Worm (Caenorhabditis elegans) whole organism, early embryonic: ENCODE data around the gene F09E5.7.

Experiments used
- B0310.2 ChIP-seq: sonication (generic microtip); optimal IDR thresholded peaks from 2 replicates; lab custom pipeline; 2016; ENCODE audit warnings: mild to moderate bottlenecking, missing genetic modification characterization, missing compliant biosample characterization
- F13C5.2 ChIP-seq: sonication (generic microtip); optimal IDR thresholded peaks from 2 replicates; lab custom pipeline; 2017; ENCODE audit warnings: mild to moderate bottlenecking, missing genetic modification characterization, inconsistent platforms, missing compliant biosample characterization
- aly-1 ChIP-seq: sonication (generic microtip); optimal IDR thresholded peaks from 2 replicates; lab custom pipeline; 2016; ENCODE audit warnings: missing genetic modification characterization, missing compliant biosample characterization
- ama-1 ChIP-seq: fragments of 150-350 bp; optimal IDR thresholded peaks from 2 replicates; lab custom pipeline; 2014
- ceh-13 ChIP-seq: fragments of 200-800 bp; sonication (Bioruptor generic); optimal IDR thresholded peaks from 2 replicates; lab custom pipeline; 2018; ENCODE audit warnings: mild to moderate bottlenecking, missing genetic modification characterization, missing compliant biosample characterization
- ceh-36 ChIP-seq: sonication (generic microtip); optimal IDR thresholded peaks from 2 replicates; lab custom pipeline; 2016; ENCODE audit warnings: missing genetic modification characterization, inconsistent platforms, missing compliant biosample characterization
- ets-7 ChIP-seq: sonication (generic microtip); optimal IDR thresholded peaks from 2 replicates; lab custom pipeline; 2016; ENCODE audit warnings: missing genotype, missing genetic modification characterization, missing compliant biosample characterization
- flt-1 ChIP-seq: fragments of 200-800 bp; sonication (Bioruptor generic); IDR thresholded peaks from 2 replicates; pipeline ENCODE4 v1.3.6; 2022; ENCODE audit warnings: missing genetic modification characterization, missing compliant biosample characterization
- hmbx-1 ChIP-seq: sonication (generic microtip); optimal IDR thresholded peaks from 2 replicates; lab custom pipeline; 2016; ENCODE audit warnings: mild to moderate bottlenecking, missing genetic modification characterization, missing compliant biosample characterization
- hnd-1 ChIP-seq: sonication (generic microtip); optimal IDR thresholded peaks from 2 replicates; lab custom pipeline; 2016; ENCODE audit warnings: missing genetic modification characterization, missing compliant biosample characterization
- pes-1 ChIP-seq: fragments of 200-800 bp; sonication (Bioruptor generic); IDR thresholded peaks from 2 replicates; pipeline ENCODE4 v1.3.6; 2022; ENCODE audit warnings: missing genetic modification reagents, missing genetic modification characterization, missing compliant biosample characterization
- scrt-1 ChIP-seq: fragments of 200-800 bp; sonication (Bioruptor generic); IDR thresholded peaks from 2 replicates; pipeline ENCODE4 v1.3.6; 2022; ENCODE audit warnings: missing genetic modification characterization, missing compliant biosample characterization
- tbx-37 ChIP-seq: fragments of 200-800 bp; sonication (Bioruptor generic); conservative IDR thresholded peaks from 2 replicates; pipeline ENCODE4 v1.3.6; 2022; ENCODE audit warnings: missing genetic modification reagents, missing genetic modification characterization, missing compliant biosample characterization
- tra-4 ChIP-seq: sonication (generic microtip); optimal IDR thresholded peaks from 2 replicates; lab custom pipeline; 2017; ENCODE audit warnings: missing genetic modification characterization, missing compliant biosample characterization

DNA sequence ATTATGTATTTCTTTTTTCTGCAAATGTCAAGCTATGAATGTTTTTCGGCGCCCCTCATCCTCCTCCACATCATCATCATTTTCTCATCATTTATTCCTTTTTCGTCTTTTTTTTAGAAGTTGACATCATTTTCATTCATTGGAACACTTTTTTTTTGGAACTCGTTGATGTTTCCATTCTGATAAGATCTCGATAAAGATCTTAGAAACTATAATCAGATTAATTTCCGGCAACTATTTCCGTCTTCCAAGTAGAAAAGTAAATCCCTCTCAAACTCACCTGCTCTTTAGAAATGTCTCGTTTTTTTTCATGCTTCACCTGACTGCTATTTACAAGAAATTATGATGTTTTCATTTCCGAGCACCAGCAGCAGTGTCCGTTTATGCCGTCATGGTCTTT lies 23.0 kb upstream of the F09E5.7 start:
- TF ChIP-seq ceh-13 (GFP tag; lab: Kevin White, UChicago) (no peak), hnd-1 (tag; lab: Kevin White, UChicago) (no peak), ama-1 (lab: Kevin White, UChicago) (no peak), tra-4 (tag; lab: Kevin White, UChicago) (no peak), ets-7 (tag; lab: Kevin White, UChicago) (no peak), aly-1 (tag; lab: Kevin White, UChicago) (no peak), flt-1 (GFP tag; lab: Robert Waterston, UW) (no peak), B0310.2 (tag; lab: Kevin White, UChicago) (no peak), ceh-36 (tag; lab: Kevin White, UChicago) (no peak), F13C5.2 (tag; lab: Kevin White, UChicago) (no peak), tbx-37 (no peak), pes-1 (GFP tag; lab: Robert Waterston, UW) (no peak), scrt-1 (GFP tag; lab: Robert Waterston, UW) (no peak), hmbx-1 (tag; lab: Kevin White, UChicago) (no peak)
